Fruit fly (Drosophila melanogaster): Measurements from ENCODE around the gene Dic1.

DNA sequence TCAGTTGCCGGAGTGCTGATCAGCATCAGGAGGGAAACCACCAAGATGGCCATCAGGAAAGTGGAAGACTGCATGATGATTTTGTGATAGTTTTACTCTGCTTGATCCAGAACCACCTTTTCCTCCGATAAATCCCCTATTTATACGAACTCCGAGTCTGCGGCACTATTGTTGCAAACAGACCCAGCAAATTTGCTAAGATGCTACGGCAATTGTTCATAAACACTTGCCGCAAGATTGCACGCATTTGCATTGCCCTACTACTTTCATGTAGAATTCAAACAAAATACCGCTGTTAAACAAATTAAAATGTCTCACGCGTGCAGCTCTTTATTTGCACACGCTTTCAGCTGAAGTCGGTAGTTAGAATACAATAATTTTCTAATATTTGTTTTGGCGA is 45.6 kb upstream of the Dic1 start, which contains the start of gene CG45080:
- TF ChIP-seq CG15336 (GFP tag; IDR thresholded peaks at IDR 0.05), result no peak
- no peak for TF ChIP-seq esn (GFP tag; optimal IDR thresholded peaks at IDR 0.05)
- TF ChIP-seq CG16779 (tag; optimal IDR thresholded peaks at IDR 0.05), result no peak
- TF ChIP-seq Hr39 (GFP tag; optimal IDR thresholded peaks at IDR 0.05), result no peak
- no peak for TF ChIP-seq Sox15 (GFP tag; optimal IDR thresholded peaks at IDR 0.05)
- no peak for TF ChIP-seq CG1621 (tag; optimal IDR thresholded peaks at IDR 0.05)

Measured in whole organism, prepupa.